Worm (Caenorhabditis elegans): ENCODE results near the gene F47B8.10.

F47B8.10 gene

DNA sequence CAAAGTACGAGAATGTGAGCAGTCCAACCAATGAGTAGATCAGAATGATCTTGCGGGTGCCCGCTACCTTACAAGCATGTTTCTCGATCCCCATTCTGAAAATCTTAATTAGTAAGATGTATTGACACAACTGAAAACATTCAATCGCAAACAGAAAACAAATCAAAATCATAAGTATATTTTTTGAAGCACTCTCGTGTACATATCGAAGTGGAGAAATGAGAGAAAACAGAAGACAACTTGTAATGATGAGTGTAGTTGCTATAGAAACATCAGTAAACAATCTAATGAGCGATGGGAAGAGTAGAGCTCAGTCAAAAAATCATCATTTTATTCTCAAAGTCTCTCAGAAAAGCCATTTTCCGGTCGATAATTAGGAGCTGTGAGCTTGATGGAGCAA is 29.1 kb upstream of the F47B8.10 start, which contains the start of gene F14D7.8:
Gene F14D7.8 (minus strand): TSS at position 101 of the 400 bp plus-strand sequence.
- TF ChIP-seq ztf-23 (GFP tag; IDR thresholded peaks at IDR 0.05) = no peak

DNA sequence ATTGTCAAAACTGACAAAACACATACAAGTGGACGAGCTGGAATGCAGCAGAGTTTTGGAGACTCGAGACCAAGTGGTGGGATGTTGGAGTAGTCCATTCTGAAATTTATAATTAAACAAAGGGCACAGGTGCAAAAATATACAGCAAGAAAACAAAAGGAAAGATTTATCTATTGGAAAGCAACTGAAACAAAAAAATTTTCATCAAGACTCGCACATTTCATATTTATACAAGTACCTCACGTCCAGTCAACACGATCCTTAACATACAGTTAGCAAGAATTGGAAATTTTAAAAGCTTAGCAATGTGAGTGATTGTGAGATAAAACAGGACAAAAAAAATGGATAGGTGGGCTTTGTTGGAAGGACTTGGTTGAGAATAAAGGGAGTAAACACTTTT is 27.5 kb upstream of the F47B8.10 start, which contains the start of gene F47B8.1:
Gene F47B8.1 (minus strand): TSS at position 101 of the 400 bp plus-strand sequence.
- TF ChIP-seq med-1 (GFP tag; optimal IDR thresholded peaks at IDR 0.05; ENCODE audit: insufficient read depth) = no peak
- no peak for TF ChIP-seq ztf-23 (GFP tag; IDR thresholded peaks at IDR 0.05)
- no peak for TF ChIP-seq cog-1 (tag; optimal IDR thresholded peaks at IDR 0.05)
- TF ChIP-seq ztf-29 (GFP tag; IDR thresholded peaks at IDR 0.05) = no peak
- no peak for TF ChIP-seq tab-1 (GFP tag; IDR thresholded peaks at IDR 0.05)
- TF ChIP-seq ref-1 (GFP tag; conservative IDR thresholded peaks at IDR 0.05) = no peak
- TF ChIP-seq flt-1 (GFP tag; IDR thresholded peaks at IDR 0.05) = no peak
- no peak for TF ChIP-seq T22C8.4 (GFP tag; IDR thresholded peaks at IDR 0.05)
- no peak for TF ChIP-seq klf-2 (GFP tag; conservative IDR thresholded peaks at IDR 0.05)

DNA sequence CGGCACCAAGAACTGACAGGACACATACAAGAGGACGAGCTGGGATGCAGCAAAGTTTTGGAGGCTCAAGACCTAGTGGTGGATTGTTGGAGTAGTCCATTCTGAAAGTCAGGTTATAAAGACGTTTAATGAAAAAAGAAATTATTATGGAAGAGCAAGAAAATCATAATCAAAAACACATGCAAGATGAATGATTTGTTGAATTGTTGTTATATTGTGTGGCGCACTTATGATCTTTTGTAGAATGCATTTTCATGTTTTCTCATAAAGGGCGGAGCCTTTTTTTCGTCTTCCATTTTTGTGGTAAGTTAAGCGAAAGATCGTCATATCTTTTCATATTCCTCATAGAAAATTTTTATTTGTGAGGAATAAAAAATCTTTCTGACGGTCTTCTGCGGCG is 25.2 kb upstream of the F47B8.10 start, which contains the start of gene F47B8.2:
Gene F47B8.2 (minus strand): TSS at position 101 of the 400 bp plus-strand sequence.
- no peak for TF ChIP-seq flt-1 (GFP tag; IDR thresholded peaks at IDR 0.05)
- TF ChIP-seq ref-1 (GFP tag; conservative IDR thresholded peaks at IDR 0.05) = no peak
- TF ChIP-seq T22C8.4 (GFP tag; IDR thresholded peaks at IDR 0.05) = no peak
- TF ChIP-seq ztf-29 (GFP tag; IDR thresholded peaks at IDR 0.05) = no peak
- TF ChIP-seq med-1 (GFP tag; optimal IDR thresholded peaks at IDR 0.05; ENCODE audit: insufficient read depth) = no peak

DNA sequence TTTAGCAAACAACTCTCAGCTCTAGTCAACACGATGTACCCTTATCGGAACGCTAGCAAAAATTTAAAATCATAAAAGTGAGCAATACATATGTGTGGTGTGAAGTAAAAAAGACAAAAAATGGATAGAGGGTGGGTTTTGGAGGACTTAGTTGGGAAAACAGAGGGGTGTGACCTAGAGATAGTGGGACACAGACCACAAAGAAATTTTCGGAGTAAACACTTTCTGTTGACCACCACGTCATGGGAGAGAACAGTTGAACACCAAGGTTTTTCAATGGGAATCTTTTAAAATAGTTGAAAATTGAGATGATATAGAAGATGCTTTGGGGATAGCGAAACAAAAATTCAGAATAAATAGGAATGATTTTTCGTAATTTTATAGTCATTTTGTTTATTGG is 24.6 kb upstream of the F47B8.10 start:
- TF ChIP-seq med-1 (GFP tag; optimal IDR thresholded peaks at IDR 0.05; ENCODE audit: insufficient read depth) = no peak
- no peak for TF ChIP-seq T22C8.4 (GFP tag; IDR thresholded peaks at IDR 0.05)
- TF ChIP-seq cog-1 (tag; optimal IDR thresholded peaks at IDR 0.05) = no peak
- no peak for TF ChIP-seq ztf-29 (GFP tag; IDR thresholded peaks at IDR 0.05)
- no peak for TF ChIP-seq flt-1 (GFP tag; IDR thresholded peaks at IDR 0.05)
- TF ChIP-seq tab-1 (GFP tag; IDR thresholded peaks at IDR 0.05) = no peak
- no peak for TF ChIP-seq ref-1 (GFP tag; conservative IDR thresholded peaks at IDR 0.05)
- TF ChIP-seq ztf-23 (GFP tag; IDR thresholded peaks at IDR 0.05) = no peak
- TF ChIP-seq klf-2 (GFP tag; conservative IDR thresholded peaks at IDR 0.05) = no peak

DNA sequence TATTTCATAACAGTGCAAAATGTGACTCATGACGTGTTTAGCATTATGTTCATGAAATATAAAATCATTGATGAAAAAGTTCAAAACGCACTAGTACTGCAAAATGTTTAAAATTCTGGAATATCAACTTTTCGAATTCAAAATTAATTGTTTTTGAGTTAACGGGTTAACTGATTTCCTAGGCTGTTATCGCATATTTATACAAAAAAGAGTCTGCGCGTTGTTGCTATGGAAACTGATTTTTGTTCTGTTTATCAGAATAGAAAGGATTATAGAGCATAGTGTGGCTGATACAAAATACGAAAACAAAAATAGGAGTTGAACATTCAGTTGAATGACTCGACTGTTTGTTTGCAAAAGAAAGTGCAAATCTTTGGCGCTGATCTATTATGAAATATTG is 24.2 kb upstream of the F47B8.10 start:
- no peak for TF ChIP-seq med-1 (GFP tag; optimal IDR thresholded peaks at IDR 0.05; ENCODE audit: insufficient read depth)
- TF ChIP-seq tab-1 (GFP tag; IDR thresholded peaks at IDR 0.05) = no peak
- TF ChIP-seq ref-1 (GFP tag; conservative IDR thresholded peaks at IDR 0.05) = no peak
- no peak for TF ChIP-seq flt-1 (GFP tag; IDR thresholded peaks at IDR 0.05)
- TF ChIP-seq cog-1 (tag; optimal IDR thresholded peaks at IDR 0.05) = no peak
- no peak for TF ChIP-seq klf-2 (GFP tag; conservative IDR thresholded peaks at IDR 0.05)
- TF ChIP-seq ztf-23 (GFP tag; IDR thresholded peaks at IDR 0.05) = no peak

DNA sequence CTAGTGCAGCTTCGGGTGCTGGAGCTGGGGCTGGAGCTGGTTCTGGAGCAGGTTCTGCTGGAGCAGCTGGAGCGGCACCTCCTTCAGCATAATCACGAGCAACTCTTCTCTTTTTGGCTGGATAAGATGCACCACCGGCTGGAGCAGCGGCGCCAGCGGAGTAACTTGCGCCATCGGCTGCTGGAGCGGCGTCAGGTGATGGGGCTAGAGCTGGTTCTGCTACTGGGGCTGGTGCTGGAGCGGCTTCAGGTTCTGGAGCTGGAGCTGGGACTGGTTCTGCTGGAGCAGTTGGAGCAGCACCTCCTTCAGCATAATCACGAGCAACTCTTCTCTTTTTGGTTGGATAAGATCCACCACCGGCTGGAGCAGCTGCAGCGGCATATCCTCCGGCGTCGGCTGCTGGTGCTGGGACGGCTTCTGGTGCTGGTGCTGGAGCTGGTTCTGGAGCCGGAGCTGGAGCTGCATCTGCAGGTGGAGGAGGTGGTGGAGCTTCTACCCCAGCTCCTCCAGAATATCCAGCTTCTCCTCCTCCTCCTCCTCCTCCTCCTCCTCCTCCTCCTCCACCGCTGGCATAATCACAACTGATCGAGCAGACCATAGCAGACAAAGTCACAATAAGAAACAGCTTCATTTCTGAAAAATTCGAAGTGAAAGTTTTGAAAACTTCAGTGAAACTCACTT is 22.5 kb upstream of the F47B8.10 start, which contains the start of gene F47B8.13:
Gene F47B8.13 (minus strand): TSS at position 631 of the 681 bp plus-strand sequence.
- TF ChIP-seq T22C8.4 (GFP tag; IDR thresholded peaks at IDR 0.05) (no peak), ztf-29 (GFP tag; IDR thresholded peaks at IDR 0.05) (no peak), flt-1 (GFP tag; IDR thresholded peaks at IDR 0.05) (no peak), ztf-23 (GFP tag; IDR thresholded peaks at IDR 0.05) (no peak), tab-1 (GFP tag; IDR thresholded peaks at IDR 0.05) (no peak), med-1 (GFP tag; optimal IDR thresholded peaks at IDR 0.05; ENCODE audit: insufficient read depth) (no peak), ref-1 (GFP tag; conservative IDR thresholded peaks at IDR 0.05) (no peak), cog-1 (tag; optimal IDR thresholded peaks at IDR 0.05) (no peak), klf-2 (GFP tag; conservative IDR thresholded peaks at IDR 0.05) (no peak)

DNA sequence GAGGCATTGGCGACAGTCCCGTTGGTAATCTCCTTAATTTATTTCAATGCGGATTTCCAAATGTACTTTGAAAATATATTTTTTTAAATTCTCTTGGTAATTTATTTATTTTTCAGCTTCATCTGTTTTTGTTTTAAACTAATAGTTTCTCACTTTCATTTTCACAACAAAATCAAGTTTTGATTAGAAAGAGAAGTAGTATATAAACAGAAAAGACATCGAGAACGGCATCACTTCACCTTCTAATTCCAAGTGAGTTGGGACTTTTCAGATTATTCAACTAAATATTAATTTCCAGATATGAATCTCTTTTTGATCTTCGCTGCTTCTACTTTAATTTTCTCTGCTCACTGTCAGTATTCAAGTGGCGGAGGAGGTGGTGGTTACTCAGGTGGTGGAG is 21.5 kb upstream of the F47B8.10 start, which contains the start of gene F47B8.14:
Gene F47B8.14 (plus strand): TSS at position 301 of the 400 bp plus-strand sequence.
- TF ChIP-seq med-1 (GFP tag; optimal IDR thresholded peaks at IDR 0.05; ENCODE audit: insufficient read depth) (no peak), flt-1 (GFP tag; IDR thresholded peaks at IDR 0.05) (no peak)

DNA sequence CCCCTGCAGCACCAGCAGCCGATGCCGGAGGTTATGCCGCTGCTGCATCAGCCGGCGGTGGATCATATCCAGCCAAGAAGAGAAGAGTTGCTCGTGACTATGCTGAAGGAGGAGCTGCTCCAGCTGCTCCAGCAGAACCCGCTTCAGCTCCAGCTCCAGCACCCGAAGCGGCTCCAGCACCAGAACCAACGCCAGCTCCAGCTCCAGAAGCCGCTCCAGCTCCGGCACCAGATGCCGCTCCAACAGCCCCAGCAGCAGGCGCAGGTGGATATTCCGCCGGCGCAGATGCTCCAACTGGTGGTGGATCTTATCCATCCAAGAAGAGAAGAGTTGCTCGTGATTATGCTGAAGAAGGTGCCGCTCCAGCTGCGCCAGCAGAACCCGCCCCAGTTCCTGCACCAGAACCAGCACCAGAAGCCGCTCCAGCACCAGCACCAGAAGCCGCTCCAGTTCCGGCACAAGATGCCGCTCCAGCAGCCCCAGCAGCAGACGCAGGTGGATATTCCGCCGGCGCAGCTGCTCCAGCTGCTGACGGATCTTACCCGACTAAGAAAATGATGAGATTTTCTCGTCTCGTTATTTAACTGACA is 20.9 kb upstream of the F47B8.10 start:
- TF ChIP-seq tab-1 (GFP tag; IDR thresholded peaks at IDR 0.05) (no peak), flt-1 (GFP tag; IDR thresholded peaks at IDR 0.05) (no peak), cog-1 (tag; optimal IDR thresholded peaks at IDR 0.05) (no peak), ref-1 (GFP tag; conservative IDR thresholded peaks at IDR 0.05) (no peak), ztf-23 (GFP tag; IDR thresholded peaks at IDR 0.05) (no peak)

DNA sequence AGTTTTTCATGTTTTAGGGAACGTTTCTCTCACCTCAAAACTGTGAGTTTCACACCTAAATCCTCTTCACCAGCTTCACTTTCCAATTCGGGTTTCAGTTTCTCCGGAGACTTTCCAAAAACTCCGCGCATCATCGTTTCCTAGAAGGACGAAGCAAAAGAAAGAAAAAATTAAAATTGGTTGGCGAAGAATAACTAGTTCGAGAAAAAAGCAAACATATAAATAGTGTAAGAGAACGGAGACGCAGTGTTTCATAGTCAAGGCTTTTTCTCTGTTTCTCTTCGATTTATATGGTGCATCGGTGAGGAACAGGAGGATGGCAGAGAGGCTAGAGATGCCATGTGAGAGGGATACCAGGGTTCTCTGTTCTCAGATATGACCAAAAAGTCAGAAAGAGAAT is 19.0 kb upstream of the F47B8.10 start, which contains the start of gene F47B8.3:
Gene F47B8.3 (minus strand): TSS at position 261 of the 400 bp plus-strand sequence.
- TF ChIP-seq T22C8.4 (GFP tag; IDR thresholded peaks at IDR 0.05) = no peak
- no peak for TF ChIP-seq tab-1 (GFP tag; IDR thresholded peaks at IDR 0.05)
- no peak for TF ChIP-seq ref-1 (GFP tag; conservative IDR thresholded peaks at IDR 0.05)
- TF ChIP-seq cog-1 (tag; optimal IDR thresholded peaks at IDR 0.05) = no peak
- no peak for TF ChIP-seq med-1 (GFP tag; optimal IDR thresholded peaks at IDR 0.05; ENCODE audit: insufficient read depth)
- no peak for TF ChIP-seq klf-2 (GFP tag; conservative IDR thresholded peaks at IDR 0.05)
- no peak for TF ChIP-seq ztf-29 (GFP tag; IDR thresholded peaks at IDR 0.05)
- no peak for TF ChIP-seq ztf-23 (GFP tag; IDR thresholded peaks at IDR 0.05)
- TF ChIP-seq flt-1 (GFP tag; IDR thresholded peaks at IDR 0.05) = no peak

Measured in whole organism, midembryonic.